Fruit fly (Drosophila melanogaster) whole organism, adult: ENCODE data around the gene CG15553.
A peak's percentile ranks its signal among the peaks of the same experiment; 100 is the strongest.

Source experiments
- CG12768 ChIP-seq: fragments of 200-800 bp; sonication (Bioruptor generic); optimal IDR thresholded peaks from 2 replicates; lab custom pipeline; 2017; ENCODE audit warnings: missing biosample characterization, missing genetic modification characterization, mild to moderate bottlenecking, moderate library complexity, missing genetic modification reagents
- CG7045 ChIP-seq: fragments of 200-800 bp; sonication (Bioruptor generic); optimal IDR thresholded peaks from 2 replicates; lab custom pipeline; 2017; ENCODE audit warnings: missing biosample characterization, mild to moderate bottlenecking, missing genetic modification characterization
- bab1 ChIP-seq: fragments of 200-800 bp; sonication (Bioruptor generic); optimal IDR thresholded peaks from 3 replicates; lab custom pipeline; 2019; ENCODE audit warnings: missing biosample characterization, mild to moderate bottlenecking, missing genetic modification characterization, moderate library complexity
- kay ChIP-seq: fragments of 200-800 bp; sonication (Bioruptor generic); peaks from one replicate; lab custom pipeline; 2016; ENCODE audit warnings: missing biosample characterization, missing genetic modification characterization, borderline replicate concordance

dm6 chr3R:31086394-31086793 lies 14.6 kb downstream of the CG15553 start:
- TF ChIP-seq CG12768 (GFP tag; lab: Kevin White, UChicago): no peak
- TF ChIP-seq bab1 (GFP tag; lab: Kevin White, UChicago): peak; percentile 33
- TF ChIP-seq kay (GFP tag; lab: Kevin White, UChicago): no peak
- no peak for TF ChIP-seq CG7045 (GFP tag; lab: Kevin White, UChicago)
